Fruit fly (Drosophila melanogaster) whole organism: ENCODE measurements around the gene Porin2.

Experiments
- CG8478 ChIP-seq: fragments of >200 bp; optimal IDR thresholded peaks from 2 replicates; lab custom pipeline; 2018; ENCODE audit warnings: inconsistent platforms
- EcR ChIP-seq, 2 experiments: fragments of >200 bp; optimal IDR thresholded peaks; 2 replicates each; lab custom pipeline; 2017; ENCODE audit warnings: missing biosample characterization in 2 of 2, missing genetic modification characterization in 2 of 2, missing genetic modification reagents in 2 of 2
- pan ChIP-seq: fragments of >200 bp; optimal IDR thresholded peaks from 2 replicates; lab custom pipeline; 2017
- psq ChIP-seq: fragments of >200 bp; optimal IDR thresholded peaks from 2 replicates; lab custom pipeline; 2017
- usp ChIP-seq: fragments of >200 bp; optimal IDR thresholded peaks from 2 replicates; lab custom pipeline; 2017; ENCODE audit warnings: missing biosample characterization, missing genetic modification characterization, mixed read lengths

DNA sequence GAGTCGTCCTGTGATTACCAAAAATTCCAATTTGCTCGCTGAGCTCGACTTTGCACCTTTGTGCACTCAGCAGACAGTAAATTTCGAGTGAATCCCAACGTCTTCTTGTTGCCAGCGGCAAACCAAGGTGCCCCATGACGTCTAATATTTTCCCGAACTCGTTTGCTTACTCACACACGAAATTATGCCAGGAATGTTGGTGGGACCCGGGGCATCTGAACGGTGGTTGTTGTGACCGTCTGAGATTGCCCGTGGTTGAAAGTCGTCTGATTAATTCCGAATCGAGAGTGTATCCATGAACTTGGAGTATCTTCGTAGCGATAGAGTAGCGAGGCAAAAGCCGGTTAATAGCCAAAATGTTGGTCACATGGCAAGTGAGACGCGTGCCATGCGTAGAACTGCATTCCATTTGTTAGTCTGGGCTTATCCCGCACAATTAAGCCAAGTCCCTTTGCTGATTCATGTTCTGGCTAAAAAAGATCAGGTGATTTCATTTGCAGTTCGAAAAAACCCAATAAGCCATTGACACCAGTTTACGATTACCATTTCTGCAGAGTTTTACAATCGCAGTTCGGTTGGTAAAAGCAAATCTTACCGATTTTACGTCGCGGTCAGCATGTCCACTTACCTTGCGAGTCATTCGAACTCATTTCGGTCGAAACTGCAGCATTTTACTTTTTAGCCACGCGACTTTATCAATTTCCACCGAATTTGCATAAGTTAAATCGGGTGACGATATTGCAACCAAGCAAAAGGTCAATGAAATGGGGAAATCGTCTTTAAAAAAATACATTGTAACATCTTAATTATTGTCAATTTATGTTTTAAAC lies 44.7 kb downstream of the Porin2 start:
- TF ChIP-seq psq (lab: Kevin White, UChicago) (no peak), usp (no peak), pan (lab: Kevin White, UChicago) (no peak), EcR (GFP tag; optimal IDR thresholded peaks at IDR 0.05; lab: Kevin White, UChicago) (no peak), CG8478 (no peak)
